Fruit fly (Drosophila melanogaster) whole organism, embryonic: ENCODE results near the gene CG33287.

Source experiments
- B-H1 ChIP-seq: fragments of 200-800 bp; sonication (Bioruptor generic); IDR thresholded peaks from 3 replicates; pipeline ENCODE4 v1.3.6; 2022; ENCODE audit warnings: missing biosample characterization, missing genetic modification characterization
- BtbVII ChIP-seq: fragments of 200-800 bp; sonication (Bioruptor generic); optimal IDR thresholded peaks from 3 replicates; lab custom pipeline; 2017; ENCODE audit warnings: missing biosample characterization, mild to moderate bottlenecking, missing genetic modification characterization
- CG10565 ChIP-seq: fragments of 200-800 bp; sonication (Bioruptor generic); optimal IDR thresholded peaks from 3 replicates; lab custom pipeline; 2016; ENCODE audit warnings: missing biosample characterization, mild to moderate bottlenecking, missing genetic modification characterization
- CG11093 ChIP-seq: fragments of 200-800 bp; sonication (Bioruptor generic); IDR thresholded peaks from 3 replicates; pipeline ENCODE4 v1.3.6; 2022; ENCODE audit warnings: missing biosample characterization, missing genetic modification characterization
- CG11398 ChIP-seq: fragments of 200-800 bp; sonication (Bioruptor generic); optimal IDR thresholded peaks from 2 replicates; lab custom pipeline; 2016; ENCODE audit warnings: missing biosample characterization, missing genetic modification characterization
- CG11560 ChIP-seq: fragments of 200-800 bp; sonication (Bioruptor generic); IDR thresholded peaks from 3 replicates; pipeline ENCODE4 v1.3.6; 2022; ENCODE audit warnings: missing biosample characterization, missing genetic modification characterization
- CG12219 ChIP-seq: fragments of 200-800 bp; sonication (Bioruptor generic); optimal IDR thresholded peaks from 3 replicates; lab custom pipeline; 2018; ENCODE audit warnings: missing biosample characterization, mild to moderate bottlenecking, missing genetic modification characterization
- CG1233 ChIP-seq: fragments of 200-800 bp; sonication (Bioruptor generic); optimal IDR thresholded peaks from 4 replicates; lab custom pipeline; 2018; ENCODE audit warnings: missing biosample characterization, mild to moderate bottlenecking, missing genetic modification characterization
- CG12391 ChIP-seq: fragments of 200-800 bp; sonication (Bioruptor generic); optimal IDR thresholded peaks from 3 replicates; lab custom pipeline; 2018; ENCODE audit warnings: missing biosample characterization, mild to moderate bottlenecking, missing genetic modification characterization, moderate library complexity
- CG12659 ChIP-seq: fragments of 200-800 bp; sonication (Bioruptor generic); optimal IDR thresholded peaks from 3 replicates; lab custom pipeline; 2017; ENCODE audit warnings: mild to moderate bottlenecking, missing biosample characterization, missing genetic modification reagents, missing genetic modification characterization
- CG14441 ChIP-seq: fragments of 200-800 bp; sonication (Bioruptor generic); IDR thresholded peaks from 2 replicates; pipeline ENCODE4 v1.3.6; 2022; ENCODE audit warnings: missing biosample characterization, missing genetic modification characterization
- CG15073 ChIP-seq: fragments of 200-800 bp; sonication (Bioruptor generic); optimal IDR thresholded peaks from 2 replicates; lab custom pipeline; 2016; ENCODE audit warnings: missing biosample characterization, missing genetic modification characterization
- CG15601 ChIP-seq: fragments of 200-800 bp; sonication (Bioruptor generic); optimal IDR thresholded peaks from 3 replicates; lab custom pipeline; 2019; ENCODE audit warnings: missing biosample characterization, mild to moderate bottlenecking, missing genetic modification characterization, moderate library complexity
- CG17361 ChIP-seq: fragments of 200-800 bp; sonication (Bioruptor generic); IDR thresholded peaks from 3 replicates; pipeline ENCODE4 v1.3.6; 2022; ENCODE audit warnings: missing biosample characterization, missing genetic modification characterization
- CG17829 ChIP-seq: fragments of 200-800 bp; optimal IDR thresholded peaks from 2 replicates; lab custom pipeline; 2019; ENCODE audit warnings: missing biosample characterization, mild to moderate bottlenecking, missing genetic modification characterization, moderate library complexity
- CG17912 ChIP-seq: fragments of 200-800 bp; sonication (Bioruptor generic); optimal IDR thresholded peaks from 2 replicates; lab custom pipeline; 2018; ENCODE audit warnings: missing biosample characterization, mild to moderate bottlenecking, missing genetic modification characterization
- CG1832 ChIP-seq: fragments of 200-800 bp; sonication (Bioruptor generic); optimal IDR thresholded peaks from 2 replicates; lab custom pipeline; 2017; ENCODE audit warnings: missing biosample characterization, mild to moderate bottlenecking, missing genetic modification characterization, inconsistent platforms
- CG18619 ChIP-seq: fragments of 200-800 bp; sonication (Bioruptor generic); optimal IDR thresholded peaks from 3 replicates; lab custom pipeline; 2017; ENCODE audit warnings: missing biosample characterization, mild to moderate bottlenecking, missing genetic modification characterization
- CG7271 ChIP-seq: fragments of 200-800 bp; sonication (Bioruptor generic); optimal IDR thresholded peaks from 2 replicates; lab custom pipeline; 2018; ENCODE audit warnings: missing biosample characterization, mild to moderate bottlenecking, missing genetic modification characterization, moderate library complexity
- CG7556 ChIP-seq: fragments of 200-800 bp; sonication (Bioruptor generic); optimal IDR thresholded peaks from 2 replicates; lab custom pipeline; 2017; ENCODE audit warnings: missing biosample characterization, mild to moderate bottlenecking, missing genetic modification characterization
- Drgx ChIP-seq: fragments of 200-800 bp; sonication (Bioruptor generic); IDR thresholded peaks from 2 replicates; pipeline ENCODE4 v1.3.6; 2022; ENCODE audit warnings: missing biosample characterization, missing genetic modification characterization
- Fer1 ChIP-seq: fragments of 200-800 bp; sonication (Bioruptor generic); optimal IDR thresholded peaks from 2 replicates; lab custom pipeline; 2017; ENCODE audit warnings: missing biosample characterization, mild to moderate bottlenecking, missing genetic modification characterization
- H2.0 ChIP-seq: fragments of 200-800 bp; sonication (Bioruptor generic); IDR thresholded peaks from 2 replicates; pipeline ENCODE4 v1.3.6; 2022; ENCODE audit warnings: missing biosample characterization, missing genetic modification characterization
- HHEX ChIP-seq: fragments of 200-800 bp; sonication (Bioruptor generic); optimal IDR thresholded peaks from 3 replicates; lab custom pipeline; 2017; ENCODE audit warnings: missing biosample characterization, mild to moderate bottlenecking, missing genetic modification characterization, missing genetic modification reagents
- HLH4C ChIP-seq: fragments of 200-800 bp; sonication (Bioruptor generic); IDR thresholded peaks from 3 replicates; pipeline ENCODE4 v1.3.6; 2022; ENCODE audit warnings: missing biosample characterization, missing genetic modification characterization; ENCODE audit not compliant: partially characterized antibody
- HLH54F ChIP-seq: fragments of 200-800 bp; sonication (Bioruptor generic); optimal IDR thresholded peaks from 3 replicates; lab custom pipeline; 2016; ENCODE audit warnings: missing biosample characterization, missing genetic modification characterization
- HLHmδ ChIP-seq: fragments of 200-800 bp; sonication (Bioruptor generic); optimal IDR thresholded peaks from 2 replicates; lab custom pipeline; 2018; ENCODE audit warnings: missing biosample characterization, mild to moderate bottlenecking, missing genetic modification characterization, moderate library complexity
- Nf-YA ChIP-seq: fragments of 200-800 bp; sonication (Bioruptor generic); IDR thresholded peaks from 2 replicates; pipeline ENCODE4 v1.3.6; 2022; ENCODE audit warnings: missing biosample characterization, missing genetic modification characterization
- Oli ChIP-seq: fragments of 200-800 bp; sonication (Bioruptor generic); optimal IDR thresholded peaks from 2 replicates; lab custom pipeline; 2018; ENCODE audit warnings: missing biosample characterization, mild to moderate bottlenecking, missing genetic modification characterization, moderate library complexity
- Optix ChIP-seq: fragments of 200-800 bp; sonication (Bioruptor generic); IDR thresholded peaks from 3 replicates; pipeline ENCODE4 v1.3.6; 2022; ENCODE audit warnings: missing biosample characterization, missing genetic modification characterization
- Poxn ChIP-seq: fragments of 200-800 bp; sonication (Bioruptor generic); IDR thresholded peaks from 2 replicates; pipeline ENCODE4 v1.3.6; 2022; ENCODE audit warnings: missing biosample characterization, missing genetic modification characterization
- ase ChIP-seq: fragments of 200-800 bp; sonication (Bioruptor generic); IDR thresholded peaks from 3 replicates; pipeline ENCODE4 v1.3.6; 2022; ENCODE audit warnings: missing biosample characterization, missing genetic modification characterization
- bigmax ChIP-seq: fragments of 200-800 bp; sonication (Bioruptor generic); optimal IDR thresholded peaks from 2 replicates; lab custom pipeline; 2018; ENCODE audit warnings: missing biosample characterization, mild to moderate bottlenecking, missing genetic modification characterization
- emc ChIP-seq: fragments of 200-800 bp; sonication (Bioruptor generic); optimal IDR thresholded peaks from 2 replicates; lab custom pipeline; 2016; ENCODE audit warnings: missing biosample characterization, missing genetic modification characterization
- ems ChIP-seq: fragments of 200-800 bp; sonication (Bioruptor generic); optimal IDR thresholded peaks from 3 replicates; lab custom pipeline; 2016; ENCODE audit warnings: missing biosample characterization, missing genetic modification characterization
- en ChIP-seq: fragments of 200-800 bp; sonication (Bioruptor generic); optimal IDR thresholded peaks from 2 replicates; lab custom pipeline; 2016; ENCODE audit warnings: missing biosample characterization, missing genetic modification characterization
- esg ChIP-seq: fragments of 200-800 bp; sonication (Bioruptor generic); conservative IDR thresholded peaks from 2 replicates; pipeline ENCODE4 v1.3.6; 2022; ENCODE audit warnings: missing biosample characterization, missing genetic modification characterization
- fd3F ChIP-seq: fragments of 200-800 bp; sonication (Bioruptor generic); optimal IDR thresholded peaks from 2 replicates; lab custom pipeline; 2018; ENCODE audit warnings: missing biosample characterization, mild to moderate bottlenecking, missing genetic modification characterization, moderate library complexity
- gce ChIP-seq: fragments of 200-800 bp; sonication (Bioruptor generic); IDR thresholded peaks from 3 replicates; pipeline ENCODE4 v1.3.6; 2022; ENCODE audit warnings: missing biosample characterization, missing genetic modification characterization
- grau ChIP-seq: fragments of 200-800 bp; optimal IDR thresholded peaks from 3 replicates; lab custom pipeline; 2019; ENCODE audit warnings: missing biosample characterization, mild to moderate bottlenecking, missing genetic modification characterization, moderate library complexity
- kni ChIP-seq: fragments of 200-800 bp; sonication (Bioruptor generic); optimal IDR thresholded peaks from 3 replicates; lab custom pipeline; 2017; ENCODE audit warnings: mild to moderate bottlenecking, missing biosample characterization, missing genetic modification reagents, missing genetic modification characterization
- pan ChIP-seq, 4 experiments: fragments of >200 bp in 3 of 4; fragments of 200-800 bp in 1 of 4; sonication (Bioruptor generic) in 1 of 4; optimal IDR thresholded peaks in 3 of 4; IDR thresholded peaks in 1 of 4; 2 replicates each; pipeline versions ENCODE4 v1.3.6 to Lab custom; 2017 to 2022; ENCODE audit warnings: missing biosample characterization in 2 of 4, missing genetic modification characterization in 2 of 4, mixed read lengths in 1 of 4
- phol ChIP-seq: fragments of 200-800 bp; sonication (Bioruptor generic); optimal IDR thresholded peaks from 3 replicates; lab custom pipeline; 2018; ENCODE audit warnings: missing biosample characterization, mild to moderate bottlenecking, missing genetic modification characterization, moderate library complexity
- ranshi ChIP-seq: fragments of 200-800 bp; sonication (Bioruptor generic); IDR thresholded peaks from 2 replicates; pipeline ENCODE4 v1.3.6; 2022; ENCODE audit warnings: missing biosample characterization, missing genetic modification characterization
- trem ChIP-seq: fragments of 200-800 bp; optimal IDR thresholded peaks from 3 replicates; lab custom pipeline; 2019; ENCODE audit warnings: missing biosample characterization, mild to moderate bottlenecking, missing genetic modification characterization, moderate library complexity
- tup ChIP-seq: fragments of 200-800 bp; sonication (Bioruptor generic); optimal IDR thresholded peaks from 2 replicates; lab custom pipeline; 2016; ENCODE audit warnings: missing biosample characterization, mild to moderate bottlenecking, missing genetic modification characterization, moderate library complexity
- tx ChIP-seq: fragments of 200-800 bp; sonication (Bioruptor generic); optimal IDR thresholded peaks from 2 replicates; lab custom pipeline; 2016; ENCODE audit warnings: missing biosample characterization, missing genetic modification characterization
- wor ChIP-seq: fragments of 200-800 bp; sonication (Bioruptor generic); IDR thresholded peaks from 2 replicates; pipeline ENCODE4 v1.3.6; 2022; ENCODE audit warnings: missing biosample characterization, missing genetic modification characterization

CG33287 gene

DNA sequence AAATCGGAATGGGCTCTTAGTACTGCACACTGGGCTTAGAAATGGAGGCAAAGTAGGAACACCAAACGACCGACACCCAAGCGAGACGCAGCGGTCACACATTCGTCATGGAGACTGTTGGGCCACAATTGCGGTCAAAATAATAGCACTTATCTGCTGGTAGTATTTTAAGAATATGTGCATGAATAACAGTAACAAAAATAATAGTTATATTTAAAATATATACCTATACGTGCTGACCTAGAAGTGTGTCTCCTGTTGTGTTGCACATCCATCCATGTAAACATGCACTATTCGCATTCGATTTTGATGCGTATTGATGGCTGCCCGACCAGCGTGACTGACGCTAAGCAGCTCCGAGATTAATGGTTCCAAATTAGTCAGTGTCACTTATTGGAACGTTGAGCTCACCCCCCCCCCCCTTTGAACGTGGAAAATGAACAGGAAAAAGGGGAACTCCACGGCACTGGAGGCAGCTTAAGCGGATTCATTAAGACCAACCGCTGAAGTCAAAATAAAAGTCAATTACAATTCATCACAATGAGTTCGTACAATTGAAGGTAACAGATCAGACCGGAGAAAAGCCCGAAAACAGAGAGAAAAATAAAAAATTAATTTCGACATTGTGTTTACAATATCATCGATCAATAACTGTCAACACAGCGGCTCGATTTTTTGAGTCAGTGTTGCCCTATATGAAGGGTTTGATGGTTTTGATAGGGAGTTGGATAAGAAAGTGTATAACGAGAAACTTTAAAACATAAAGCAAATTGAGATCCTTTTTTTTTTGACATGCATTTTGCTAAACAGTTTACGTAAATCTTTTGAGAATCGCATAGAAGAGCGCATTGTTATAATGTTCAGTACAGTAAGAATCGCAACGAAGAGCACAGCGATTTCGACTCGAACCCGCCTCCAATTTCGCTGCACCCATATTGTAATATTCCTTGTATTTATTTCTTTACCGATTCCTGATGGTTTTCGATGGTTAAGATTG lies 17.5 kb downstream of the CG33287 start (continued):
- TF ChIP-seq Oli (peak; percentile 11), ems (GFP tag; lab: Kevin White, UChicago) (no peak), kni (GFP tag; lab: Kevin White, UChicago) (no peak), CG7556 (GFP tag; lab: Kevin White, UChicago) (no peak), pan (optimal IDR thresholded peaks at IDR 0.05; lab: Kevin White, UChicago) (no peak), pan (GFP tag; optimal IDR thresholded peaks at IDR 0.05 in 1 of 2, IDR thresholded peaks at IDR 0.05 in 1 of 2) (peak in 1 of 2 experiments; percentile 53), tup (GFP tag; lab: Kevin White, UChicago) (no peak), CG11398 (GFP tag; lab: Kevin White, UChicago) (no peak), trem (tag; lab: Kevin White, UChicago) (no peak), tx (GFP tag; lab: Kevin White, UChicago) (no peak), CG15601 (tag; lab: Kevin White, UChicago) (no peak), emc (GFP tag; lab: Kevin White, UChicago) (no peak), CG1233 (no peak), CG14441 (no peak), HHEX (GFP tag; lab: Kevin White, UChicago) (no peak), CG17829 (tag; lab: Kevin White, UChicago) (peak; percentile 40), en (no peak), CG1832 (GFP tag; lab: Kevin White, UChicago) (no peak), CG12391 (tag; lab: Kevin White, UChicago) (no peak), CG15073 (GFP tag; lab: Kevin White, UChicago) (no peak), ranshi (0 out of 2 replicates have a peak, but pooled peaks have one; percentile 14), gce (GFP tag; lab: Robert Waterston, UW) (0 out of 3 replicates have a peak, but pooled peaks have one; percentile 41), esg (no peak), CG11093 (0 out of 3 replicates have a peak, but pooled peaks have one; percentile 29), Optix (GFP tag; lab: Robert Waterston, UW) (no peak), HLHmδ (GFP tag; lab: Kevin White, UChicago) (no peak), ase (GFP tag; lab: Robert Waterston, UW) (no peak), Drgx (GFP tag; lab: Robert Waterston, UW) (peak; percentile 65), CG18619 (GFP tag; lab: Kevin White, UChicago) (no peak), HLH4C (GFP tag; lab: Robert Waterston, UW) (no peak), CG12219 (GFP tag; lab: Kevin White, UChicago) (no peak), wor (GFP tag; lab: Robert Waterston, UW) (no peak), grau (tag; lab: Kevin White, UChicago) (no peak), CG11560 (tag; lab: Robert Waterston, UW) (no peak), CG17912 (GFP tag; lab: Kevin White, UChicago) (no peak), CG17361 (GFP tag; lab: Robert Waterston, UW) (no peak), CG12659 (GFP tag; lab: Kevin White, UChicago) (no peak), CG10565 (GFP tag; lab: Kevin White, UChicago) (no peak), bigmax (GFP tag; lab: Kevin White, UChicago) (no peak), phol (no peak), H2.0 (GFP tag; lab: Robert Waterston, UW) (no peak), B-H1 (GFP tag; lab: Robert Waterston, UW) (no peak), Poxn (GFP tag; lab: Robert Waterston, UW) (no peak), Fer1 (GFP tag; lab: Kevin White, UChicago) (no peak), fd3F (no peak), HLH54F (GFP tag; lab: Kevin White, UChicago) (no peak), CG7271 (tag; lab: Kevin White, UChicago) (no peak), BtbVII (GFP tag; lab: Kevin White, UChicago) (no peak), Nf-YA (no peak)
